Fruit fly (Drosophila melanogaster) whole organism, embryonic: ENCODE results near the gene CG14340.

ENCODE experiments used
- C15 ChIP-seq: fragments of 200-800 bp; sonication (Bioruptor generic); IDR thresholded peaks from 3 replicates; pipeline ENCODE4 v1.3.6; 2022; ENCODE audit warnings: missing biosample characterization, missing genetic modification characterization
- CG10274 ChIP-seq: fragments of 200-800 bp; sonication (Bioruptor generic); optimal IDR thresholded peaks from 3 replicates; lab custom pipeline; 2017; ENCODE audit warnings: missing biosample characterization, mild to moderate bottlenecking, missing genetic modification characterization
- CG10959 ChIP-seq: fragments of 200-800 bp; sonication (Bioruptor generic); IDR thresholded peaks from 2 replicates; pipeline ENCODE4 v1.3.6; 2022; ENCODE audit warnings: missing biosample characterization, missing genetic modification characterization
- CG11695 ChIP-seq: fragments of 200-800 bp; sonication (Bioruptor generic); IDR thresholded peaks from 3 replicates; pipeline ENCODE4 v1.3.6; 2022; ENCODE audit warnings: missing biosample characterization, missing genetic modification characterization
- CG12391 ChIP-seq: fragments of 200-800 bp; sonication (Bioruptor generic); optimal IDR thresholded peaks from 3 replicates; lab custom pipeline; 2018; ENCODE audit warnings: missing biosample characterization, mild to moderate bottlenecking, missing genetic modification characterization, moderate library complexity
- CG12659 ChIP-seq: fragments of 200-800 bp; sonication (Bioruptor generic); optimal IDR thresholded peaks from 3 replicates; lab custom pipeline; 2017; ENCODE audit warnings: mild to moderate bottlenecking, missing biosample characterization, missing genetic modification reagents, missing genetic modification characterization
- CG13894 ChIP-seq: fragments of 200-800 bp; sonication (Bioruptor generic); optimal IDR thresholded peaks from 3 replicates; lab custom pipeline; 2018; ENCODE audit warnings: missing biosample characterization, mild to moderate bottlenecking, missing genetic modification characterization, moderate library complexity
- CG15269 ChIP-seq: fragments of 200-800 bp; sonication (Bioruptor generic); optimal IDR thresholded peaks from 2 replicates; lab custom pipeline; 2018; ENCODE audit warnings: missing biosample characterization, mild to moderate bottlenecking, missing genetic modification characterization, moderate library complexity
- CG16815 ChIP-seq: fragments of 200-800 bp; sonication (Bioruptor generic); optimal IDR thresholded peaks from 3 replicates; lab custom pipeline; 2017; ENCODE audit warnings: missing biosample characterization, mild to moderate bottlenecking, missing genetic modification characterization
- CG18476 ChIP-seq: fragments of 200-800 bp; sonication (Bioruptor generic); optimal IDR thresholded peaks from 2 replicates; lab custom pipeline; 2016; ENCODE audit warnings: missing biosample characterization, mild to moderate bottlenecking, missing genetic modification characterization
- CG2889 ChIP-seq: fragments of 200-800 bp; sonication (Bioruptor generic); IDR thresholded peaks from 3 replicates; pipeline ENCODE4 v1.3.6; 2022; ENCODE audit warnings: missing biosample characterization, missing genetic modification characterization
- CG31365 ChIP-seq: fragments of 200-800 bp; sonication (Bioruptor generic); optimal IDR thresholded peaks from 2 replicates; lab custom pipeline; 2018; ENCODE audit warnings: missing biosample characterization, mild to moderate bottlenecking, missing genetic modification characterization
- CG32532 ChIP-seq: fragments of 200-800 bp; sonication (Bioruptor generic); IDR thresholded peaks from 2 replicates; pipeline ENCODE4 v1.3.6; 2022; ENCODE audit warnings: missing biosample characterization, missing genetic modification characterization
- CG42726 ChIP-seq: fragments of 200-800 bp; sonication (Bioruptor generic); IDR thresholded peaks from 2 replicates; pipeline ENCODE4 v1.3.6; 2022; ENCODE audit warnings: missing biosample characterization, missing genetic modification characterization; ENCODE audit not compliant: partially characterized antibody
- CG8359 ChIP-seq: fragments of 200-800 bp; sonication (Bioruptor generic); optimal IDR thresholded peaks from 2 replicates; lab custom pipeline; 2017; ENCODE audit warnings: missing biosample characterization, mild to moderate bottlenecking, missing genetic modification characterization, borderline replicate concordance
- CG8944 ChIP-seq: fragments of 200-800 bp; sonication (Bioruptor generic); optimal IDR thresholded peaks from 3 replicates; lab custom pipeline; 2016; ENCODE audit warnings: missing biosample characterization, missing genetic modification characterization
- CG9727 ChIP-seq: fragments of 200-800 bp; sonication (Bioruptor generic); optimal IDR thresholded peaks from 3 replicates; lab custom pipeline; 2017; ENCODE audit warnings: missing biosample characterization, mild to moderate bottlenecking, missing genetic modification characterization
- CG9876 ChIP-seq: fragments of 200-800 bp; sonication (Bioruptor generic); optimal IDR thresholded peaks from 2 replicates; lab custom pipeline; 2016; ENCODE audit warnings: missing biosample characterization, missing genetic modification characterization
- D ChIP-seq, 2 experiments: fragments of 200-800 bp in 1 of 2; fragments of >200 bp in 1 of 2; sonication (Bioruptor generic) in 1 of 2; optimal IDR thresholded peaks; 2 replicates in 1 of 2; 3 replicates in 1 of 2; lab custom pipeline; 2017; ENCODE audit warnings: mild to moderate bottlenecking in 1 of 2, missing biosample characterization in 1 of 2, missing genetic modification characterization in 1 of 2, missing genetic modification reagents in 1 of 2
- D19A ChIP-seq: fragments of 200-800 bp; optimal IDR thresholded peaks from 3 replicates; lab custom pipeline; 2019; ENCODE audit warnings: missing biosample characterization, mild to moderate bottlenecking, missing genetic modification characterization, moderate library complexity
- Dek ChIP-seq: fragments of 200-800 bp; sonication (Bioruptor generic); optimal IDR thresholded peaks from 3 replicates; lab custom pipeline; 2019; ENCODE audit warnings: missing biosample characterization, mild to moderate bottlenecking, missing genetic modification characterization, moderate library complexity
- ERR ChIP-seq: fragments of 200-800 bp; sonication (Bioruptor generic); optimal IDR thresholded peaks from 2 replicates; lab custom pipeline; 2016; ENCODE audit warnings: missing biosample characterization, missing genetic modification characterization
- Ets65A ChIP-seq: fragments of 200-800 bp; sonication (Bioruptor generic); peaks from one replicate; lab custom pipeline; 2016; ENCODE audit warnings: missing biosample characterization, missing genetic modification characterization
- Hand ChIP-seq: fragments of 200-800 bp; sonication (Bioruptor generic); optimal IDR thresholded peaks from 2 replicates; lab custom pipeline; 2017; ENCODE audit warnings: mild to moderate bottlenecking, missing biosample characterization, missing genetic modification reagents, missing genetic modification characterization
- Hsf ChIP-seq: fragments of 200-800 bp; sonication (Bioruptor generic); optimal IDR thresholded peaks from 3 replicates; lab custom pipeline; 2016; ENCODE audit warnings: missing biosample characterization, missing genetic modification characterization
- Mes4 ChIP-seq: fragments of 200-800 bp; sonication (Bioruptor generic); optimal IDR thresholded peaks from 2 replicates; lab custom pipeline; 2016; ENCODE audit warnings: missing biosample characterization, missing genetic modification characterization
- Myb ChIP-seq: fragments of 200-800 bp; sonication (Bioruptor generic); optimal IDR thresholded peaks from 2 replicates; lab custom pipeline; 2016; ENCODE audit warnings: missing biosample characterization, missing genetic modification characterization
- Ssrp ChIP-seq: fragments of 200-800 bp; sonication (Bioruptor generic); optimal IDR thresholded peaks from 2 replicates; lab custom pipeline; 2018; ENCODE audit warnings: missing biosample characterization, mild to moderate bottlenecking, missing genetic modification characterization, moderate library complexity
- Taf1 ChIP-seq: fragments of 200-800 bp; sonication (Bioruptor generic); IDR thresholded peaks from 2 replicates; pipeline ENCODE4 v1.3.6; 2022; ENCODE audit warnings: missing biosample characterization, missing genetic modification characterization
- bab2 ChIP-seq: fragments of 200-800 bp; sonication (Bioruptor generic); optimal IDR thresholded peaks from 2 replicates; lab custom pipeline; 2016; ENCODE audit warnings: missing biosample characterization, missing genetic modification characterization
- chif ChIP-seq, 2 experiments: fragments of 200-800 bp; sonication (Bioruptor generic); optimal IDR thresholded peaks; 3 replicates each; lab custom pipeline; 2016; ENCODE audit warnings: missing biosample characterization in 2 of 2, missing genetic modification characterization in 2 of 2
- chm ChIP-seq: fragments of 200-800 bp; sonication (Bioruptor generic); IDR thresholded peaks from 2 replicates; pipeline ENCODE4 v1.3.6; 2022; ENCODE audit warnings: missing biosample characterization, missing genetic modification characterization
- fu2 ChIP-seq: fragments of 200-800 bp; sonication (Bioruptor generic); optimal IDR thresholded peaks from 2 replicates; lab custom pipeline; 2016; ENCODE audit warnings: missing biosample characterization, missing genetic modification characterization
- gcm ChIP-seq: fragments of 200-800 bp; sonication (Bioruptor generic); optimal IDR thresholded peaks from 2 replicates; lab custom pipeline; 2019; ENCODE audit warnings: missing biosample characterization, mild to moderate bottlenecking, missing genetic modification characterization, moderate library complexity
- her ChIP-seq: fragments of 200-800 bp; sonication (Bioruptor generic); optimal IDR thresholded peaks from 2 replicates; lab custom pipeline; 2016; ENCODE audit warnings: missing biosample characterization, missing genetic modification characterization
- hkb ChIP-seq, 2 experiments: fragments of 200-800 bp in 1 of 2; fragments of >200 bp in 1 of 2; sonication (Bioruptor generic) in 1 of 2; IDR thresholded peaks in 1 of 2; optimal IDR thresholded peaks in 1 of 2; 2 replicates each; pipeline versions ENCODE4 v1.3.6 to Lab custom; 2017 to 2022; ENCODE audit warnings: missing biosample characterization in 1 of 2, missing genetic modification characterization in 1 of 2
- kah ChIP-seq: fragments of 200-800 bp; sonication (Bioruptor generic); optimal IDR thresholded peaks from 2 replicates; lab custom pipeline; 2018; ENCODE audit warnings: missing biosample characterization, mild to moderate bottlenecking, missing genetic modification characterization
- lmd ChIP-seq: fragments of 200-800 bp; sonication (Bioruptor generic); IDR thresholded peaks from 2 replicates; pipeline ENCODE4 v1.3.6; 2022; ENCODE audit warnings: missing biosample characterization, missing genetic modification characterization
- nmo ChIP-seq: fragments of 200-800 bp; sonication (Bioruptor generic); optimal IDR thresholded peaks from 2 replicates; lab custom pipeline; 2018; ENCODE audit warnings: missing biosample characterization, mild to moderate bottlenecking, missing genetic modification characterization, moderate library complexity
- oc ChIP-seq: fragments of 200-800 bp; sonication (Bioruptor generic); optimal IDR thresholded peaks from 2 replicates; lab custom pipeline; 2018; ENCODE audit warnings: missing biosample characterization, mild to moderate bottlenecking, missing genetic modification characterization, moderate library complexity
- scrt ChIP-seq: fragments of 200-800 bp; sonication (Bioruptor generic); optimal IDR thresholded peaks from 2 replicates; lab custom pipeline; 2018; ENCODE audit warnings: missing biosample characterization, mild to moderate bottlenecking, missing genetic modification characterization, moderate library complexity
- twi ChIP-seq: fragments of 200-800 bp; optimal IDR thresholded peaks from 2 replicates; lab custom pipeline; 2019; ENCODE audit warnings: missing biosample characterization, mild to moderate bottlenecking, missing genetic modification characterization, moderate library complexity
- zen ChIP-seq: fragments of 200-800 bp; sonication (Bioruptor generic); optimal IDR thresholded peaks from 3 replicates; lab custom pipeline; 2018; ENCODE audit warnings: missing biosample characterization, mild to moderate bottlenecking, missing genetic modification characterization, moderate library complexity

Gene CG14340

dm6 chr2L:1142730-1143281 is 30.1 kb downstream of the CG14340 start, which contains the start of gene MFS3 (continued):
- TF ChIP-seq CG10274 (GFP tag; lab: Kevin White, UChicago) (no peak), CG9876 (GFP tag; lab: Kevin White, UChicago) (no peak), CG12659 (GFP tag; lab: Kevin White, UChicago) (peak; percentile 33), bab2 (GFP tag; lab: Kevin White, UChicago) (no peak), her (GFP tag; lab: Kevin White, UChicago) (peak; percentile 25), oc (tag; lab: Kevin White, UChicago) (no peak)

- TF ChIP-seq chm (GFP tag; lab: Robert Waterston, UW), result no peak
- TF ChIP-seq Taf1 (GFP tag; lab: Robert Waterston, UW), result no peak
- peak; percentile 58 for TF ChIP-seq scrt (GFP tag; lab: Kevin White, UChicago)
- TF ChIP-seq ERR, result peak; percentile 87
- no peak for TF ChIP-seq CG31365 (tag; lab: Kevin White, UChicago)
- TF ChIP-seq CG42726 (GFP tag; lab: Robert Waterston, UW), result 0 out of 2 replicates have a peak, but pooled peaks have one; percentile 3
- TF ChIP-seq CG13894 (tag; lab: Kevin White, UChicago), result peak; percentile 44
- TF ChIP-seq kah (GFP tag; lab: Kevin White, UChicago), result peak; percentile 75
- TF ChIP-seq Ets65A, result peak; percentile 17
- peak; percentile 43 for TF ChIP-seq D19A (tag; lab: Kevin White, UChicago)
Measured at dm6 chr2L:1143286-1143685, 30.5 kb downstream of the CG14340 start.

DNA sequence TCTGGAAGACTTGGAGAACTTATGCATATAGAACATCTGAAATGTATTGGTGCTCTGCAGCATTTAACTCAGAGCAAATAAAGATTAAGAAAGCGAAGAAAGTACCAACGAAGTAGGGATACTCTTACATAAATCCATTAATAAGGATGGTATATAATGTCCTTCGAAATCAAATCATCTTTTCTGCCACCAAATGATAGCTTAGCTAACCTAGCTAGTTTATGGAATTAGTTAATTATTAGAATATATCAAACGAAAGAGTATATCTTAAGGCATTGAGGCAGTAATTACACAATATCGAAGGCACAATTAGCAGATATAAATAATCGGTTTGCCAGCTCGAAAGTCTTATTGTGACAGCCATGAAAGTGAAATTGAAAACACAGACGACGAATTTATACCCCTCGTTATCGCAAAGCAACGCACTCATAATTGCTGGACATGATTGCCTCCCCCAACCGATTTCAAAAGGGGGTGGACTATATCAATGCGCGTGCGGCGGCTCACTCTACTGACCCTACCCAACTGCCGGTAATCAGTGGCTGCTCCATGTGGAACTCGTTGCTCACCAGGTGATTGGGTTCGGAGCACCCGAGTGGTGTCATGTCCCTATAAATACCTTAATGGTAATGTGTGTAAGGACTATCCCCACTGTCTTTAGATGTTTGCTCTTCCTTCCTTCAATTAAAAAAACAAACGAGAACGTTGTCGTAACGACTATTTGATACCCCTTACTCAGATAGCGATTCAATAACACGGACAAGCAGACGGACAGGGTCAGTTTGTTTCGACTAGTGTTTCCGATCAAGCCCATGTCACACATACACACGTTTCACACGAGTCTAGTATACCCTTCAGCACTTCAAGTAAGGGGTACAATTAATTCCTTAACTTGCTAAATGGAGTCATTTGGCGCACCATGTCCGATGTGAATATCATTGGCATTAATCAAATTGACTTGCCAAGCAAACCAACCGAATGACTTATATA is 31.9 kb downstream of the CG14340 start:
- TF ChIP-seq CG12391 (tag; lab: Kevin White, UChicago) (peak; percentile 70), lmd (GFP tag; lab: Robert Waterston, UW) (peak; percentile 40), Ssrp (tag; lab: Kevin White, UChicago) (peak; percentile 42), D (optimal IDR thresholded peaks at IDR 0.05; lab: Kevin White, UChicago) (no peak), D (GFP tag; optimal IDR thresholded peaks at IDR 0.05; lab: Kevin White, UChicago) (peak; percentile 54), chif (GFP tag; optimal IDR thresholded peaks at IDR 0.05; lab: Kevin White, UChicago) (peak; percentile 30 to 40), C15 (GFP tag; lab: Robert Waterston, UW) (no peak), Hand (GFP tag; lab: Kevin White, UChicago) (no peak), Myb (GFP tag; lab: Kevin White, UChicago) (peak; percentile 5), CG10959 (GFP tag; lab: Robert Waterston, UW) (no peak), CG16815 (GFP tag; lab: Kevin White, UChicago) (peak; percentile 30), CG11695 (GFP tag; lab: Robert Waterston, UW) (peak; percentile 30; the same call in 1 of the 3 replicates), CG32532 (GFP tag; lab: Robert Waterston, UW) (0 out of 2 replicates have a peak, but pooled peaks have one; percentile 18), Hsf (GFP tag; lab: Kevin White, UChicago) (peak; percentile 59), CG8944 (peak; percentile 14), CG18476 (GFP tag; lab: Kevin White, UChicago) (no peak), zen (tag; lab: Kevin White, UChicago) (peak; percentile 5), fu2 (GFP tag; lab: Kevin White, UChicago) (no peak), CG2889 (GFP tag; lab: Robert Waterston, UW) (0 out of 3 replicates have a peak, but pooled peaks have one; percentile 16), Mes4 (peak; percentile 21), CG15269 (peak; percentile 54), nmo (GFP tag; lab: Kevin White, UChicago) (peak; percentile 78), CG8359 (GFP tag; lab: Kevin White, UChicago) (peak; percentile 21), Dek (peak; percentile 53), hkb (optimal IDR thresholded peaks at IDR 0.05; lab: Kevin White, UChicago) (no peak), hkb (GFP tag; IDR thresholded peaks at IDR 0.05; lab: Robert Waterston, UW) (peak; percentile 56), gcm (GFP tag; lab: Kevin White, UChicago) (peak; percentile 3), CG9727 (GFP tag; lab: Kevin White, UChicago) (peak; percentile 31), twi (peak; percentile 9)
